Worm (Caenorhabditis elegans): Measurements from ENCODE around the gene alh-2.

ce11 chrV:1685328-1685727, 41.4 kb downstream of the alh-2 start, which contains the start of gene srh-5:
- TF ChIP-seq B0336.3 (GFP tag; IDR thresholded peaks at IDR 0.05) (no peak), ztf-18 (tag; optimal IDR thresholded peaks at IDR 0.05) (no peak), ama-1 (optimal IDR thresholded peaks at IDR 0.05) (no peak), ama-1 (GFP tag; optimal IDR thresholded peaks at IDR 0.05) (no peak)

Measured in whole organism, young adult.